Worm (Caenorhabditis elegans): ENCODE measurements around the gene F57B9.1.

DNA sequence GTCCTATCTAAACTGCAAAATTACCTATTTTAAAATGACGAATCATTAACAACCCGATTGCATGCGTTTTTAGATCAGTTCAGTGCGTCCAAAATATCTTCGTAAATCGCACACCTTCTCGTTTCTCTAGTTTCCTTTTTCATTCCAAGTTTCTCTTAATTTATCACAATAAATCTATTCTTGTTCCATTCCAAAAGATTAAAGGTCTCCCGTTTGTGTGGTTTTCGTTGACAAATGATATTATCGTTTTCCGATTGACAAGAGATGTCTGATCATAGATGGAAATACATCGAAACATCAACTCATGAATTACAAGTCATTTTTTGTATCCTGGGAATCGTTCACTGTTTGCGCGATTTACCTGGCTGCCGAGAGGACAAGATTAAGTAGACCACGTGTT is 31.3 kb downstream of the F57B9.1 start:
- TF ChIP-seq ZK546.5 (tag; optimal IDR thresholded peaks at IDR 0.05) (no peak), nhr-77 (tag; optimal IDR thresholded peaks at IDR 0.05) (no peak), jun-1 (tag; optimal IDR thresholded peaks at IDR 0.05) (no peak), nhr-11 (tag; optimal IDR thresholded peaks at IDR 0.05) (no peak), Y75B8A.6 (GFP tag; IDR thresholded peaks at IDR 0.05) (no peak), fkh-10 (GFP tag; optimal IDR thresholded peaks at IDR 0.05) (no peak), tra-1 (GFP tag; IDR thresholded peaks at IDR 0.05) (no peak), daf-19 (GFP tag; conservative IDR thresholded peaks at IDR 0.05) (no peak), ztf-11 (tag; optimal IDR thresholded peaks at IDR 0.05) (no peak), duxl-1 (tag; optimal IDR thresholded peaks at IDR 0.05; ENCODE audit: poor library complexity) (no peak), lsy-2 (tag; optimal IDR thresholded peaks at IDR 0.05) (no peak), egl-27 (tag; optimal IDR thresholded peaks at IDR 0.05) (no peak)
